Worm (Caenorhabditis elegans): ENCODE results near the gene F01G4.6.

- no peak for TF ChIP-seq skn-1 (tag; optimal IDR thresholded peaks at IDR 0.05)
- no peak for TF ChIP-seq unc-39 (tag; optimal IDR thresholded peaks at IDR 0.05)
- TF ChIP-seq nhr-237 (tag; optimal IDR thresholded peaks at IDR 0.05): no peak
- no peak for TF ChIP-seq lin-39 (tag; optimal IDR thresholded peaks at IDR 0.05)
- TF ChIP-seq ZK546.5 (tag; optimal IDR thresholded peaks at IDR 0.05): no peak
- no peak for TF ChIP-seq nhr-77 (tag; optimal IDR thresholded peaks at IDR 0.05)
- no peak for TF ChIP-seq elt-1 (tag; optimal IDR thresholded peaks at IDR 0.05)
- no peak for TF ChIP-seq mdl-1 (tag; optimal IDR thresholded peaks at IDR 0.05)
These were observed 43.6 kb downstream of the F01G4.6 start, which contains the start of gene srlf-24 for ce11 chrIV:11105724-11106123.

All from whole organism, L2 larva.